Worm (Caenorhabditis elegans): Measurements from ENCODE around the gene C34C12.1.
"Not testable (repeated sequence)": the region's sequence is repeated elsewhere in the genome, so short reads cannot be mapped to it uniquely, and the experiment has no call there.

C34C12.1 gene

ce11 chrIII:3452563-3453210 is 1.5 kb upstream of the C34C12.1 start, which contains the start of the genes K01A11.3 and C34C12.12:
Gene K01A11.3, minus strand, starts transcription at chrIII:3452613.
Gene C34C12.12, plus strand, starts transcription at chrIII:3453194.
- TF ChIP-seq jun-1 (tag; optimal IDR thresholded peaks at IDR 0.05) (no peak), set-16 (GFP tag; IDR thresholded peaks at IDR 0.05) (peak; percentile 57), lin-38 (GFP tag; IDR thresholded peaks at IDR 0.05) (peak; percentile 61), fos-1 (tag; optimal IDR thresholded peaks at IDR 0.05) (no peak)

ce11 chrIII:3453486-3453885 is 659 bp upstream of the C34C12.1 start, which contains the start of gene C34C12.2:
Gene C34C12.2, plus strand, starts transcription at chrIII:3453786.
- not testable (repeated sequence) for TF ChIP-seq ctbp-1 (GFP tag; IDR thresholded peaks at IDR 0.05); mes-2 (tag; optimal IDR thresholded peaks at IDR 0.05; ENCODE audit: poor library complexity, severe bottlenecking); ces-1 (GFP tag; optimal IDR thresholded peaks at IDR 0.05)

ce11 chrIII:3456226-3456625 is 2.1 kb downstream of the C34C12.1 start:
- peak; percentile 60 for TF ChIP-seq ama-1 (optimal IDR thresholded peaks at IDR 0.05)
- TF ChIP-seq snpc-1.2 (GFP tag; IDR thresholded peaks at IDR 0.05) = peak; percentile 63; the same call in 1 of the 2 replicates
- peak; percentile 73 for TF ChIP-seq nhr-237 (tag; optimal IDR thresholded peaks at IDR 0.05)
- peak; percentile 15 for TF ChIP-seq gei-8 (GFP tag; optimal IDR thresholded peaks at IDR 0.05)
- TF ChIP-seq saeg-2 (GFP tag; IDR thresholded peaks at IDR 0.05) = peak; percentile 90
- peak; percentile 93 for TF ChIP-seq arid-1 (GFP tag; conservative IDR thresholded peaks at IDR 0.05)
- peak; percentile 99 for TF ChIP-seq hmg-1.1 (GFP tag; IDR thresholded peaks at IDR 0.05)
- peak; percentile 99 for TF ChIP-seq nhr-77 (tag; optimal IDR thresholded peaks at IDR 0.05)
- peak; percentile 98 for TF ChIP-seq lin-13 (GFP tag; optimal IDR thresholded peaks at IDR 0.05)
- peak; percentile 91 for TF ChIP-seq lin-1 (GFP tag; IDR thresholded peaks at IDR 0.05)
- peak; percentile 68 for TF ChIP-seq nhr-76 (tag; optimal IDR thresholded peaks at IDR 0.05)
- TF ChIP-seq R02D3.7 (tag; optimal IDR thresholded peaks at IDR 0.05) = peak; percentile 7
- TF ChIP-seq D1046.2 (GFP tag; IDR thresholded peaks at IDR 0.05) = peak; percentile 96
- TF ChIP-seq mes-2 (tag; optimal IDR thresholded peaks at IDR 0.05; ENCODE audit: poor library complexity, severe bottlenecking) = peak; percentile 98
- TF ChIP-seq mep-1 (tag; optimal IDR thresholded peaks at IDR 0.05) = peak; percentile 98
- peak; percentile 87 for TF ChIP-seq vab-7 (GFP tag; IDR thresholded peaks at IDR 0.05)
- no peak for TF ChIP-seq skn-1 (tag; optimal IDR thresholded peaks at IDR 0.05)
- TF ChIP-seq cey-2 (tag; optimal IDR thresholded peaks at IDR 0.05; ENCODE audit: borderline replicate concordance, insufficient read depth) = no peak
- TF ChIP-seq ceh-32 (tag; optimal IDR thresholded peaks at IDR 0.05; ENCODE audit: poor library complexity) = no peak
- peak; percentile 78 to 87 for TF ChIP-seq hif-1 (tag; optimal IDR thresholded peaks at IDR 0.05)
- peak; percentile 71 for TF ChIP-seq lir-3 (tag; optimal IDR thresholded peaks at IDR 0.05)
- TF ChIP-seq spr-3 (GFP tag; optimal IDR thresholded peaks at IDR 0.05) = peak; percentile 87
- TF ChIP-seq T26A8.4 (GFP tag; IDR thresholded peaks at IDR 0.05) = peak; percentile 98
- peak; percentile 57 to 89 for TF ChIP-seq mdl-1 (tag; optimal IDR thresholded peaks at IDR 0.05)
- peak; percentile 100 for TF ChIP-seq lin-38 (GFP tag; IDR thresholded peaks at IDR 0.05)
- peak; percentile 96 for TF ChIP-seq fkh-10 (GFP tag; optimal IDR thresholded peaks at IDR 0.05)
- TF ChIP-seq F44E2.7 (GFP tag; IDR thresholded peaks at IDR 0.05) = no peak
- no peak for TF ChIP-seq F26F4.8 (GFP tag; conservative IDR thresholded peaks at IDR 0.05)
- peak; percentile 97 for TF ChIP-seq zfp-3 (GFP tag; conservative IDR thresholded peaks at IDR 0.05)
- TF ChIP-seq unc-130 (GFP tag; optimal IDR thresholded peaks at IDR 0.05) = peak; percentile 76
- peak; percentile 98 to 100 for TF ChIP-seq lsy-2 (tag; optimal IDR thresholded peaks at IDR 0.05)
- TF ChIP-seq nhr-42 (GFP tag; IDR thresholded peaks at IDR 0.05) = peak; percentile 98
- TF ChIP-seq duxl-1 (tag; optimal IDR thresholded peaks at IDR 0.05; ENCODE audit: poor library complexity) = peak; percentile 93
- TF ChIP-seq tag-97 (GFP tag; IDR thresholded peaks at IDR 0.05) = no peak
- TF ChIP-seq lin-15B (tag; optimal IDR thresholded peaks at IDR 0.05) = peak; percentile 92
- peak; percentile 91 for TF ChIP-seq ZK337.2 (GFP tag; IDR thresholded peaks at IDR 0.05)
- peak; percentile 72 to 82; a peak in 2 of 4 replicates for TF ChIP-seq madf-5 (GFP tag; IDR thresholded peaks at IDR 0.05)
- TF ChIP-seq nhr-28 (tag; optimal IDR thresholded peaks at IDR 0.05) = peak; percentile 96
- no peak for TF ChIP-seq ceh-28 (tag; optimal IDR thresholded peaks at IDR 0.05)
- TF ChIP-seq zfp-2 (tag; optimal IDR thresholded peaks at IDR 0.05) = peak; percentile 91

Measured in whole organism, L4 larva.